Fruit fly (Drosophila melanogaster): ENCODE data around the gene Graf.

Graf gene

DNA sequence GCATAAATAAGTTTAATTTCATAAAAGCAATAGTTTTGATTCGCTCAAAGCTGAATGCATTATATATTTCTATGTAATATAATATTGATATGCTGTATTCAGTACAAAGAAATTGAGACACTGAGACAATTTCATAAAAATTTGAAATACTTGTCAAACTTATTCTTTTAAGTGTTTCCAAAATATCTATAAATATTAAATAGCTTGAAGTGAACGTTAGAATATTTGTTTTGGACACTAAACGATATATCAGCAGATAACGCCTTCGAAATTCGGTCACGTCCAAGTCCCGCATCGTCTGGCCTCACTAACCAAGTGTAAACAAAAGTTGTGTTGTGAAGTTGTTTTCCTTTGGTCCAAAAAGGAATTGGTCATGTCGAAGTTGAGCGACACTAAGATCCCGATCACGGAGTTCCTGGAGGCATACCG, 49.8 kb downstream of the Graf start (continued):
- TF ChIP-seq CG13894 (tag; optimal IDR thresholded peaks at IDR 0.05) (no peak), Fer2 (tag; optimal IDR thresholded peaks at IDR 0.05) (no peak), CG14710 (tag; optimal IDR thresholded peaks at IDR 0.05) (peak; percentile 72), Antp (GFP tag; optimal IDR thresholded peaks at IDR 0.05) (no peak), lmd (GFP tag; IDR thresholded peaks at IDR 0.05) (no peak), hb (GFP tag; IDR thresholded peaks at IDR 0.05; ENCODE audit: partially characterized antibody) (no peak), sens-2 (GFP tag; IDR thresholded peaks at IDR 0.05) (no peak), gfzf (GFP tag; optimal IDR thresholded peaks at IDR 0.05) (peak; percentile 61), CG11247 (GFP tag; IDR thresholded peaks at IDR 0.05) (no peak), CG14860 (GFP tag; IDR thresholded peaks at IDR 0.05; ENCODE audit: partially characterized antibody) (no peak), CG11093 (GFP tag; IDR thresholded peaks at IDR 0.05) (no peak), amos (GFP tag; IDR thresholded peaks at IDR 0.05; ENCODE audit: partially characterized antibody) (0 out of 2 replicates have a peak, but pooled peaks have one; percentile 8), CG1647 (GFP tag; optimal IDR thresholded peaks at IDR 0.05) (no peak), p53 (GFP tag; optimal IDR thresholded peaks at IDR 0.05) (no peak), CG9609 (GFP tag; optimal IDR thresholded peaks at IDR 0.05) (no peak), CG30431 (GFP tag; optimal IDR thresholded peaks at IDR 0.05) (no peak), eve (GFP tag; optimal IDR thresholded peaks at IDR 0.05) (no peak), ham (GFP tag; IDR thresholded peaks at IDR 0.05) (no peak), Adf1 (GFP tag; IDR thresholded peaks at IDR 0.05) (no peak), dysf (GFP tag; IDR thresholded peaks at IDR 0.05) (no peak), CG2116 (GFP tag; optimal IDR thresholded peaks at IDR 0.05) (peak; percentile 18), Hr51 (GFP tag; optimal IDR thresholded peaks at IDR 0.05) (no peak), CG9727 (GFP tag; optimal IDR thresholded peaks at IDR 0.05) (peak; percentile 5), slp2 (GFP tag; optimal IDR thresholded peaks at IDR 0.05) (no peak), Drgx (GFP tag; IDR thresholded peaks at IDR 0.05) (no peak), CG7745 (tag; optimal IDR thresholded peaks at IDR 0.05) (no peak)

DNA sequence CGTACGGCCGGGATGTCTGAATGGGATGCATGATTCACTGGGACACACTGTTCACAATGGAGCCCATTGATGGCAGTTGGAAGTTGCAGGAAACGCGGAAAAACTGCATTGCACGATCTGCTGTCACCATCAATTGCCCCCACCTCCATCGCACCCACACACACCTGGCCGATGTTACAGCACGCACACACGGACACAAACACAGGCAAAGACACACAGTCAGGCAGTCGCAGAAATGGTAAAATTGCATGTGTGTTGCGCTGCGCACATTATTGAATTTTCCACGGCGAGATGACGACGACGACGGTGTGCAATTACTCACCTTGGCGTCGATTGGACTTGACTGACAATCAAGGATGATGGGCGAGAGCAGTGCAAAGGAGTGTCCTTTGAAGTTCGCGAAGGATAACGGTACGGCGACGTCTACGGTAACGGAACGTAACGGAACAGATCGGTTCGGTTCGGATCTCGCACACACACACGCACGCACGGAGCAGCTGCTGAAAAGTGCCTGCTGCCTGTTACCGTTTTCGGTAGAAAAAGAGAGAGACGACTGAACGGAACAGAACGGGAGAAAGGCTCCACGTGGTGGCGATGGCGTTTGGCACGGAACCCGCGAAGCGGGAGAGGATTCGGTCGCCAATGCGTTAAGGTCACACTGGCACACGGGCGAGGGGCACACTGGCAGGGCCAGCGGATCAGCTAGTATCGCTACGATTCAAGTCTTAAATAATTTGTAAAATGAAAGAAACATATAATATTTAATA, 50.4 kb downstream of the Graf start, which contains the start of the genes CG9281 and CG15601:
Gene CG9281, minus strand, starts transcription at position 556 of the 767 bp plus-strand sequence.
Gene CG15601, plus strand, starts transcription at position 664 of the 767 bp plus-strand sequence.
- no peak for TF ChIP-seq prd (optimal IDR thresholded peaks at IDR 0.05)
- no peak for TF ChIP-seq prd (GFP tag; IDR thresholded peaks at IDR 0.05)
- 0 out of 3 replicates have a peak, but pooled peaks have one; percentile 36 for TF ChIP-seq CG17361 (GFP tag; IDR thresholded peaks at IDR 0.05)
- TF ChIP-seq Kr (GFP tag; optimal IDR thresholded peaks at IDR 0.05): no peak
- no peak for TF ChIP-seq odd (GFP tag; optimal IDR thresholded peaks at IDR 0.05)
- peak; percentile 49 for TF ChIP-seq CG4617 (GFP tag; optimal IDR thresholded peaks at IDR 0.05; ENCODE audit: borderline replicate concordance)
- TF ChIP-seq amos (GFP tag; IDR thresholded peaks at IDR 0.05; ENCODE audit: partially characterized antibody): peak; percentile 50
- no peak for TF ChIP-seq CG17912 (GFP tag; optimal IDR thresholded peaks at IDR 0.05)
- TF ChIP-seq Nf-YC (tag; optimal IDR thresholded peaks at IDR 0.05): peak; percentile 24
- no peak for TF ChIP-seq CG13624 (GFP tag; optimal IDR thresholded peaks at IDR 0.05)
- peak in 1 of 2 experiments; percentile 83 for TF ChIP-seq Pdp1 (GFP tag; optimal IDR thresholded peaks at IDR 0.05)
- no peak for TF ChIP-seq en (GFP tag; optimal IDR thresholded peaks at IDR 0.05)
- TF ChIP-seq Bgb (GFP tag; IDR thresholded peaks at IDR 0.05; ENCODE audit: partially characterized antibody): peak; percentile 29; the same call in 1 of the 2 replicates
- no peak for TF ChIP-seq dati (GFP tag; IDR thresholded peaks at IDR 0.05)
- 0 out of 2 replicates have a peak, but pooled peaks have one; percentile 9 for TF ChIP-seq unc-4 (GFP tag; IDR thresholded peaks at IDR 0.05; ENCODE audit: partially characterized antibody)
- peak; percentile 53; the same call in 1 of the 3 replicates for TF ChIP-seq CG34422 (GFP tag; IDR thresholded peaks at IDR 0.05)
- TF ChIP-seq Max (GFP tag; optimal IDR thresholded peaks at IDR 0.05): peak; percentile 87
- TF ChIP-seq CG3995 (GFP tag; optimal IDR thresholded peaks at IDR 0.05): no peak
- TF ChIP-seq psq (GFP tag; optimal IDR thresholded peaks at IDR 0.05): no peak
- TF ChIP-seq CG4404 (GFP tag; IDR thresholded peaks at IDR 0.05): no peak
- TF ChIP-seq Jarid2 (GFP tag; optimal IDR thresholded peaks at IDR 0.05): no peak
- TF ChIP-seq dmrt11E (tag; optimal IDR thresholded peaks at IDR 0.05): no peak
- TF ChIP-seq CG9932 (GFP tag; IDR thresholded peaks at IDR 0.05): peak; percentile 33
- no peak for TF ChIP-seq CG12219 (GFP tag; optimal IDR thresholded peaks at IDR 0.05)
- TF ChIP-seq NFAT (GFP tag; IDR thresholded peaks at IDR 0.05): peak; percentile 42; the same call in 1 of the 2 replicates
